Fruit fly (Drosophila melanogaster): ENCODE measurements around the gene Gmd.

The Gmd gene

dm6 chr2L:4997401-4998259 is 20.8 kb upstream of the Gmd start (continued):
- TF ChIP-seq CG6683 (GFP tag; optimal IDR thresholded peaks at IDR 0.05) (peak; percentile 97), esg (GFP tag; conservative IDR thresholded peaks at IDR 0.05) (peak; percentile 99), CG7357 (GFP tag; IDR thresholded peaks at IDR 0.05) (peak; percentile 96), HmgD (GFP tag; optimal IDR thresholded peaks at IDR 0.05) (peak; percentile 99), Nf-YC (tag; optimal IDR thresholded peaks at IDR 0.05) (peak; percentile 92), Stat92E (GFP tag; optimal IDR thresholded peaks at IDR 0.05) (peak in 1 of 3 experiments; percentile 95), onecut (GFP tag; IDR thresholded peaks at IDR 0.05) (peak; percentile 97), lmd (GFP tag; IDR thresholded peaks at IDR 0.05) (peak; percentile 99), CG12659 (GFP tag; optimal IDR thresholded peaks at IDR 0.05) (peak; percentile 99), gem (tag; optimal IDR thresholded peaks at IDR 0.05) (peak; percentile 100), CG8765 (GFP tag; IDR thresholded peaks at IDR 0.05) (peak; percentile 99), CG17385 (GFP tag; optimal IDR thresholded peaks at IDR 0.05) (peak; percentile 96), NK7.1 (GFP tag; optimal IDR thresholded peaks at IDR 0.05) (peak; percentile 98), Sry-δ (GFP tag; optimal IDR thresholded peaks at IDR 0.05) (peak; percentile 81), CG12071 (GFP tag; optimal IDR thresholded peaks at IDR 0.05) (peak; percentile 99), D19B (GFP tag; optimal IDR thresholded peaks at IDR 0.05) (peak; percentile 95), pum (GFP tag; optimal IDR thresholded peaks at IDR 0.05) (peak; percentile 99), Sox100B (GFP tag; optimal IDR thresholded peaks at IDR 0.05) (peak; percentile 97), CG9797 (GFP tag; optimal IDR thresholded peaks at IDR 0.05) (peak; percentile 67), Blimp-1 (GFP tag; optimal IDR thresholded peaks at IDR 0.05) (peak; percentile 98), cad (GFP tag; optimal IDR thresholded peaks at IDR 0.05) (peak; percentile 60), Pdp1 (GFP tag; optimal IDR thresholded peaks at IDR 0.05) (peak; percentile 98 to 99), Dad (GFP tag; optimal IDR thresholded peaks at IDR 0.05) (peak; percentile 99), Bgb (GFP tag; IDR thresholded peaks at IDR 0.05; ENCODE audit: partially characterized antibody) (peak; percentile 59), dpn (GFP tag; optimal IDR thresholded peaks at IDR 0.05) (peak; percentile 99), CG6813 (GFP tag; optimal IDR thresholded peaks at IDR 0.05) (peak; percentile 99), Deaf1 (tag; optimal IDR thresholded peaks at IDR 0.05) (peak; percentile 98), Mrtf (GFP tag; IDR thresholded peaks at IDR 0.05) (peak; percentile 99), Ada2b (GFP tag; IDR thresholded peaks at IDR 0.05) (peak; percentile 99), Dll (GFP tag; IDR thresholded peaks at IDR 0.05; ENCODE audit: partially characterized antibody) (peak; percentile 59; the same call in 1 of the 4 replicates), zfh2 (GFP tag; optimal IDR thresholded peaks at IDR 0.05) (peak; percentile 99), CG2889 (GFP tag; IDR thresholded peaks at IDR 0.05) (peak; percentile 99), CG14710 (tag; optimal IDR thresholded peaks at IDR 0.05) (peak; percentile 98), rib (GFP tag; IDR thresholded peaks at IDR 0.05) (peak; percentile 97), CG7556 (GFP tag; optimal IDR thresholded peaks at IDR 0.05) (peak; percentile 98), CG13287 (GFP tag; IDR thresholded peaks at IDR 0.05; ENCODE audit: partially characterized antibody) (peak; percentile 69), CG16863 (GFP tag; optimal IDR thresholded peaks at IDR 0.05) (peak; percentile 99), Bteb2 (GFP tag; optimal IDR thresholded peaks at IDR 0.05) (peak; percentile 98), Abd-B (GFP tag; optimal IDR thresholded peaks at IDR 0.05) (no peak), gsb-n (tag; optimal IDR thresholded peaks at IDR 0.05) (peak; percentile 99), unc-4 (GFP tag; IDR thresholded peaks at IDR 0.05; ENCODE audit: partially characterized antibody) (no peak; the same call in 1 of the 2 replicates), zen2 (GFP tag; IDR thresholded peaks at IDR 0.05; ENCODE audit: partially characterized antibody) (peak; percentile 43; the same call in 1 of the 3 replicates), C15 (GFP tag; IDR thresholded peaks at IDR 0.05) (peak; percentile 97), CG18476 (GFP tag; optimal IDR thresholded peaks at IDR 0.05) (peak; percentile 100), pb (GFP tag; optimal IDR thresholded peaks at IDR 0.05) (peak; percentile 99), ase (GFP tag; IDR thresholded peaks at IDR 0.05) (peak; percentile 100), fd102C (GFP tag; optimal IDR thresholded peaks at IDR 0.05) (peak; percentile 78)

All from whole organism, embryonic.